Worm (Caenorhabditis elegans): Measurements from ENCODE around the gene srv-24.

ce11 chrIV:6271923-6272322 is 18.7 kb downstream of the srv-24 start, which contains the start of gene srv-31:
- no peak for TF ChIP-seq cog-1 (tag; optimal IDR thresholded peaks at IDR 0.05)
- TF ChIP-seq tab-1 (GFP tag; IDR thresholded peaks at IDR 0.05): no peak
- TF ChIP-seq ztf-29 (GFP tag; IDR thresholded peaks at IDR 0.05): no peak
- TF ChIP-seq med-1 (GFP tag; optimal IDR thresholded peaks at IDR 0.05; ENCODE audit: insufficient read depth): no peak
- TF ChIP-seq T22C8.4 (GFP tag; IDR thresholded peaks at IDR 0.05): no peak
- no peak for TF ChIP-seq ref-1 (GFP tag; conservative IDR thresholded peaks at IDR 0.05)
- TF ChIP-seq klf-2 (GFP tag; conservative IDR thresholded peaks at IDR 0.05): no peak
- no peak for TF ChIP-seq flt-1 (GFP tag; IDR thresholded peaks at IDR 0.05)
